Worm (Caenorhabditis elegans): ENCODE measurements around the gene T27A10.2.

DNA sequence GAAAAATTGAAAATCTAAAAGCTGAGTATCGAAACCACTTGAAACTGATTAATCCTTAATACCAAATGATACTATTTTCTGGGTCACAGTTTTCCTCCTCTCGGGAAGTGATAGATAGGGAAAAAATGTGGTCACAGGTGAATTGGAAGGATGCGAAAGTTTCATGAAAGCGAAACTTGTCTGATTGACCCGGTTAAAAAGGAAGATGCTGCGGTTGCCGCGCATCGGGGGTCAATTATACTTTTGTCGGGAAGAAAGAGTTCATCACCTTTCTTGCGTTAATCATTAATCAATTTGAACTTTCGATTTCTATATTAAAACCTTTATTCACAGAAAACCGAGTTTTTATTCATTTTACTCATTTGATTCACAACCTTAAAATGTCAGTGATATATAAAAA, 11.2 kb downstream of the T27A10.2 start:
- TF ChIP-seq R02D3.7 (tag; optimal IDR thresholded peaks at IDR 0.05) (no peak), ceh-82 (tag; optimal IDR thresholded peaks at IDR 0.05) (no peak)
